Worm (Caenorhabditis elegans) whole organism, young adult: ENCODE measurements around the gene dph-5.

Experiments
- F57C9.4 ChIP-seq: sonication (generic microtip); optimal IDR thresholded peaks from 2 replicates; lab custom pipeline; 2017; ENCODE audit warnings: mild to moderate bottlenecking, missing genetic modification characterization, missing compliant biosample characterization
- attf-3 ChIP-seq: fragments of 200-800 bp; sonication (Bioruptor generic); conservative IDR thresholded peaks from 2 replicates; pipeline ENCODE4 v1.3.6; 2022; ENCODE audit warnings: missing genetic modification reagents, missing genetic modification characterization, missing compliant biosample characterization
- efl-1 ChIP-seq: fragments of 150-350 bp; optimal IDR thresholded peaks from 2 replicates; lab custom pipeline; 2014; ENCODE audit warnings: missing biosample characterization, missing genetic modification reagents, missing genetic modification characterization
- lin-54 ChIP-seq: fragments of 200-800 bp; sonication (Bioruptor generic); optimal IDR thresholded peaks from 2 replicates; lab custom pipeline; 2018; ENCODE audit warnings: mild to moderate bottlenecking, missing genetic modification characterization, missing compliant biosample characterization
- madf-10 ChIP-seq: sonication (generic microtip); optimal IDR thresholded peaks from 2 replicates; lab custom pipeline; 2016; ENCODE audit warnings: mild to moderate bottlenecking, missing genetic modification characterization, missing compliant biosample characterization
- nhr-27 ChIP-seq: fragments of 200-800 bp; sonication (Bioruptor generic); optimal IDR thresholded peaks from 2 replicates; lab custom pipeline; 2018; ENCODE audit warnings: mild to moderate bottlenecking, missing genetic modification characterization, moderate library complexity, missing compliant biosample characterization
- rpc-1 ChIP-seq, 2 experiments: fragments of 150-350 bp in 1 of 2; sonication (generic microtip) in 1 of 2; optimal IDR thresholded peaks; 2 replicates each; lab custom pipeline; 2014 to 2018; ENCODE audit warnings: missing biosample characterization in 1 of 2, missing genetic modification characterization in 1 of 2, missing genetic modification reagents in 1 of 2, missing genotype in 1 of 2
- somi-1 ChIP-seq: fragments of 200-800 bp; sonication (Bioruptor generic); optimal IDR thresholded peaks from 2 replicates; lab custom pipeline; 2018; ENCODE audit warnings: mild to moderate bottlenecking, missing genetic modification characterization, missing compliant biosample characterization
- tbp1 ChIP-seq: fragments of 200-800 bp; sonication (Bioruptor generic); optimal IDR thresholded peaks from 2 replicates; lab custom pipeline; 2018; ENCODE audit warnings: mild to moderate bottlenecking, missing genetic modification characterization, missing compliant biosample characterization
- zfh-2 ChIP-seq: fragments of 200-800 bp; sonication (Bioruptor generic); conservative IDR thresholded peaks from 2 replicates; pipeline ENCODE4 v1.3.6; 2022; ENCODE audit warnings: missing genetic modification reagents, missing genetic modification characterization, missing compliant biosample characterization
- zim-3 ChIP-seq: sonication (generic microtip); optimal IDR thresholded peaks from 2 replicates; lab custom pipeline; 2017; ENCODE audit warnings: mild to moderate bottlenecking, missing genetic modification characterization, moderate library complexity, missing compliant biosample characterization

Gene dph-5

ce11 chrII:11396217-11396616, 46.2 kb downstream of the dph-5 start:
- TF ChIP-seq attf-3 (GFP tag; lab: Robert Waterston, UW) = 0 out of 2 replicates have a peak, but pooled peaks have one; percentile 25
- no peak for TF ChIP-seq nhr-27 (tag; lab: Kevin White, UChicago)

ce11 chrII:11398787-11399186, 48.8 kb downstream of the dph-5 start:
- TF ChIP-seq zfh-2 (GFP tag; lab: Robert Waterston, UW) (peak; percentile 60), tbp1 (GFP tag; lab: Kevin White, UChicago) (no peak)
- TF ChIP-seq, all 124 proteins: peak for 1

ce11 chrII:11400386-11400785, 50.4 kb downstream of the dph-5 start:
- TF ChIP-seq madf-10 (tag; lab: Kevin White, UChicago) (no peak), rpc-1 (optimal IDR thresholded peaks at IDR 0.05; lab: Kevin White, UChicago) (no peak), rpc-1 (tag; optimal IDR thresholded peaks at IDR 0.05; lab: Kevin White, UChicago) (no peak), F57C9.4 (tag; lab: Kevin White, UChicago) (no peak), somi-1 (no peak), efl-1 (GFP tag; lab: Kevin White, UChicago) (no peak), zim-3 (no peak), lin-54 (GFP tag; lab: Kevin White, UChicago) (no peak)
